Worm (Caenorhabditis elegans) whole organism, L3 larva: ENCODE measurements around the gene sra-27.
A peak's percentile ranks its signal among the peaks of the same experiment; 100 is the strongest.

ENCODE experiments used
- R02D3.7 ChIP-seq: fragments of 150-350 bp; optimal IDR thresholded peaks from 2 replicates; lab custom pipeline; 2014; ENCODE audit warnings: missing biosample characterization, missing genetic modification characterization
- ZK546.5 ChIP-seq: sonication (generic microtip); optimal IDR thresholded peaks from 2 replicates; lab custom pipeline; 2017; ENCODE audit warnings: missing biosample characterization, missing genetic modification characterization
- aly-2 ChIP-seq: fragments of 150-350 bp; optimal IDR thresholded peaks from 2 replicates; lab custom pipeline; 2014; ENCODE audit warnings: missing biosample characterization, missing genetic modification characterization
- ama-1 ChIP-seq: fragments of 150-350 bp; optimal IDR thresholded peaks from 2 replicates; lab custom pipeline; 2018
- ceh-16 ChIP-seq: sonication (generic microtip); optimal IDR thresholded peaks from 2 replicates; lab custom pipeline; 2017; ENCODE audit warnings: missing biosample characterization, missing genetic modification characterization
- ceh-28 ChIP-seq: fragments of 150-350 bp; optimal IDR thresholded peaks from 2 replicates; lab custom pipeline; 2014; ENCODE audit warnings: missing biosample characterization, missing genetic modification reagents, missing genetic modification characterization
- ceh-82 ChIP-seq: fragments of 150-350 bp; optimal IDR thresholded peaks from 2 replicates; lab custom pipeline; 2014; ENCODE audit warnings: missing biosample characterization, missing genetic modification characterization
- ceh-9 ChIP-seq: sonication (generic microtip); optimal IDR thresholded peaks from 2 replicates; lab custom pipeline; 2018; ENCODE audit warnings: missing biosample characterization, missing genetic modification characterization
- egl-5 ChIP-seq: fragments of 150-350 bp; optimal IDR thresholded peaks from 2 replicates; lab custom pipeline; 2017; ENCODE audit warnings: missing biosample characterization, missing genetic modification reagents, missing genetic modification characterization, inconsistent platforms
- elt-1 ChIP-seq: fragments of 150-350 bp; optimal IDR thresholded peaks from 2 replicates; lab custom pipeline; 2014; ENCODE audit warnings: missing biosample characterization, missing genetic modification characterization
- elt-2 ChIP-seq: sonication (generic microtip); optimal IDR thresholded peaks from 2 replicates; lab custom pipeline; 2016; ENCODE audit warnings: missing genetic modification reagents, mild to moderate bottlenecking, missing genetic modification characterization, missing compliant biosample characterization
- elt-3 ChIP-seq, 3 experiments: fragments of 150-350 bp in 1 of 3; sonication (generic microtip) in 2 of 3; optimal IDR thresholded peaks; 2 replicates in 2 of 3; 4 replicates in 1 of 3; lab custom pipeline; 2014 to 2017; ENCODE audit warnings: missing biosample characterization in 3 of 3, missing genetic modification characterization in 3 of 3
- eor-1 ChIP-seq, 2 experiments: fragments of 150-350 bp; optimal IDR thresholded peaks; 2 replicates each; lab custom pipeline; 2014 to 2018; ENCODE audit warnings: missing biosample characterization in 2 of 2, missing genetic modification characterization in 2 of 2
- fkh-10 ChIP-seq: sonication (generic microtip); optimal IDR thresholded peaks from 2 replicates; lab custom pipeline; 2017; ENCODE audit warnings: missing biosample characterization, missing genetic modification reagents, missing genetic modification characterization
- fkh-2 ChIP-seq: fragments of 150-350 bp; optimal IDR thresholded peaks from 2 replicates; lab custom pipeline; 2014; ENCODE audit warnings: missing biosample characterization, missing genetic modification reagents, missing genetic modification characterization
- fos-1 ChIP-seq: fragments of 150-350 bp; optimal IDR thresholded peaks from 2 replicates; lab custom pipeline; 2014; ENCODE audit warnings: missing biosample characterization, missing genetic modification characterization
- hmg-11 ChIP-seq: sonication (generic microtip); optimal IDR thresholded peaks from 2 replicates; lab custom pipeline; 2016; ENCODE audit warnings: missing genetic modification characterization, missing compliant biosample characterization
- jun-1 ChIP-seq: fragments of 150-350 bp; optimal IDR thresholded peaks from 2 replicates; lab custom pipeline; 2014; ENCODE audit warnings: missing biosample characterization, missing genetic modification reagents, missing genetic modification characterization
- lin-15B ChIP-seq: fragments of 150-350 bp; optimal IDR thresholded peaks from 2 replicates; lab custom pipeline; 2014; ENCODE audit warnings: missing biosample characterization, missing genetic modification characterization
- lin-39 ChIP-seq: fragments of 150-350 bp; optimal IDR thresholded peaks from 2 replicates; lab custom pipeline; 2018; ENCODE audit warnings: missing biosample characterization, missing genetic modification reagents, missing genetic modification characterization
- lsy-12 ChIP-seq: sonication (generic microtip); optimal IDR thresholded peaks from 2 replicates; lab custom pipeline; 2016; ENCODE audit warnings: mild to moderate bottlenecking, missing genetic modification characterization, missing compliant biosample characterization
- nfya-1 ChIP-seq: sonication (generic microtip); optimal IDR thresholded peaks from 2 replicates; lab custom pipeline; 2017; ENCODE audit warnings: missing genetic modification characterization, mild to moderate bottlenecking, missing compliant biosample characterization, antibody characterized with exemption, moderate library complexity; ENCODE audit not compliant: insufficient read depth
- nhr-11 ChIP-seq: fragments of 150-350 bp; optimal IDR thresholded peaks from 2 replicates; lab custom pipeline; 2014; ENCODE audit warnings: missing biosample characterization, missing genetic modification characterization
- nhr-23 ChIP-seq: fragments of 150-350 bp; optimal IDR thresholded peaks from 2 replicates; lab custom pipeline; 2014; ENCODE audit warnings: missing biosample characterization, missing genetic modification reagents, missing genetic modification characterization
- nhr-237 ChIP-seq: fragments of 150-350 bp; optimal IDR thresholded peaks from 2 replicates; lab custom pipeline; 2014; ENCODE audit warnings: missing biosample characterization, missing genetic modification characterization
- nhr-25 ChIP-seq: sonication (generic microtip); optimal IDR thresholded peaks from 2 replicates; lab custom pipeline; 2017; ENCODE audit warnings: missing biosample characterization, missing genetic modification characterization
- nhr-43 ChIP-seq: sonication (generic microtip); optimal IDR thresholded peaks from 2 replicates; lab custom pipeline; 2016; ENCODE audit warnings: mild to moderate bottlenecking, missing genetic modification characterization, missing compliant biosample characterization; ENCODE audit not compliant: poor library complexity, severe bottlenecking
- nhr-67 ChIP-seq: fragments of 150-350 bp; optimal IDR thresholded peaks from 2 replicates; lab custom pipeline; 2014; ENCODE audit warnings: missing biosample characterization, missing genetic modification characterization
- nhr-76 ChIP-seq: fragments of 150-350 bp; sonication (generic microtip); optimal IDR thresholded peaks from 5 replicates; lab custom pipeline; 2014; ENCODE audit warnings: missing biosample characterization, missing genetic modification characterization
- nhr-77 ChIP-seq: fragments of 150-350 bp; optimal IDR thresholded peaks from 2 replicates; lab custom pipeline; 2014; ENCODE audit warnings: missing biosample characterization, missing genetic modification characterization
- pha-4 ChIP-seq: fragments of 150-350 bp; optimal IDR thresholded peaks from 2 replicates; lab custom pipeline; 2014; ENCODE audit warnings: missing biosample characterization, missing genetic modification reagents, missing genetic modification characterization
- pqm-1 ChIP-seq: fragments of 150-350 bp; optimal IDR thresholded peaks from 2 replicates; lab custom pipeline; 2017; ENCODE audit warnings: missing biosample characterization, missing genetic modification characterization, inconsistent platforms
- sea-2 ChIP-seq: fragments of 150-350 bp; sonication (generic microtip); optimal IDR thresholded peaks from 4 replicates; lab custom pipeline; 2014; ENCODE audit warnings: missing biosample characterization, missing genetic modification reagents, missing genetic modification characterization
- snpc-4 ChIP-seq: fragments of 150-350 bp; optimal IDR thresholded peaks from 2 replicates; lab custom pipeline; 2014; ENCODE audit warnings: missing biosample characterization, missing genetic modification characterization
- tbx-2 ChIP-seq: sonication (generic microtip); optimal IDR thresholded peaks from 2 replicates; lab custom pipeline; 2016; ENCODE audit warnings: mild to moderate bottlenecking, missing genetic modification characterization, missing compliant biosample characterization
- unc-39 ChIP-seq: sonication (generic microtip); optimal IDR thresholded peaks from 4 replicates; lab custom pipeline; 2017; ENCODE audit warnings: missing biosample characterization, missing genetic modification characterization
- unc-62 ChIP-seq: fragments of 150-350 bp; sonication (generic microtip); optimal IDR thresholded peaks from 4 replicates; lab custom pipeline; 2014; ENCODE audit warnings: missing biosample characterization, missing genetic modification reagents, missing genetic modification characterization
- zag-1 ChIP-seq: fragments of 150-350 bp; optimal IDR thresholded peaks from 2 replicates; lab custom pipeline; 2014; ENCODE audit warnings: missing biosample characterization, missing genetic modification characterization
- ztf-11 ChIP-seq: fragments of 150-350 bp; optimal IDR thresholded peaks from 2 replicates; lab custom pipeline; 2014; ENCODE audit warnings: missing biosample characterization, missing genetic modification characterization
- ztf-4 ChIP-seq: fragments of 150-350 bp; optimal IDR thresholded peaks from 2 replicates; lab custom pipeline; 2014; ENCODE audit warnings: missing biosample characterization, missing genetic modification characterization

The sra-27 gene

ce11 chrII:6554677-6555076 is 14.1 kb upstream of the sra-27 start, which contains the start of gene wrn-1 (continued):
- no peak for TF ChIP-seq lsy-12 (tag; lab: Kevin White, UChicago)
- no peak for TF ChIP-seq nhr-11 (tag; lab: Kevin White, UChicago)

- no peak for TF ChIP-seq nfya-1 (tag; lab: Kevin White, UChicago)
- TF ChIP-seq hmg-11 = no peak
- peak; percentile 43 for TF ChIP-seq ama-1
- peak; percentile 43 for TF ChIP-seq pha-4
- no peak for TF ChIP-seq fkh-10 (GFP tag; lab: Kevin White, UChicago)
These were observed 9.9 kb upstream of the sra-27 start for ce11 chrII:6558887-6559286.

DNA sequence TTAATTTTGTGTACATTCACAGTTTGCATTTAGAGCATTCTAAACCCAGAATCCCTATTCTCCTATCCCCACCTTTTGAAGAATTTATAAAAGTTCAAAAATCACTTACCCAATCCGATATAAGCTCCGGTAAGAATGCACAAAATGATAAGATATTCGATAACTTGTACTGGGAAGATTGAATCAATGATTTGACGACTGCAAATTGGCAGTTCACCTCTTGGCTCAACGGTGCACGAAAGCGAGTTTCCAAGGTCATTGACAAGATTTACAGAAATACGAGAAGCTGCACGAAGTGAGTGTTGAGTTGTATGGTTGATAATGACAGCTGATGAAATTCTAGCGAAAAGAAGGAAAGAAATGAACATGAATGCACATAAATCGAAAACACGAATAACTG is 8.5 kb upstream of the sra-27 start:
- TF ChIP-seq nhr-76 = no peak
- TF ChIP-seq pha-4 = no peak
- TF ChIP-seq lsy-12 (tag; lab: Kevin White, UChicago) = no peak
- TF ChIP-seq ama-1 = no peak
- no peak for TF ChIP-seq pqm-1 (tag; lab: Kevin White, UChicago)
- no peak for TF ChIP-seq egl-5 (tag; lab: Kevin White, UChicago)
- TF ChIP-seq ceh-82 = no peak
- no peak for TF ChIP-seq fkh-10 (GFP tag; lab: Kevin White, UChicago)

ce11 chrII:6561300-6561699 is 7.5 kb upstream of the sra-27 start, which contains the start of gene F18C5.10:
TSS of gene F18C5.10 (minus strand) at chrII:6561444.
- TF ChIP-seq lin-39 (peak; percentile 6), ZK546.5 (no peak), jun-1 (no peak), ama-1 (peak; percentile 12), hmg-11 (no peak), egl-5 (tag; lab: Kevin White, UChicago) (peak; percentile 38), pha-4 (peak; percentile 28), nhr-77 (tag; lab: Kevin White, UChicago) (no peak)

- no peak for TF ChIP-seq ztf-4 (tag; lab: Kevin White, UChicago)
- peak; percentile 85 for TF ChIP-seq nhr-25
- TF ChIP-seq nhr-76 = no peak
- peak; percentile 5 for TF ChIP-seq jun-1
- peak in 1 of 3 experiments; percentile 45 for TF ChIP-seq elt-3 (tag; optimal IDR thresholded peaks at IDR 0.05; lab: Kevin White, UChicago)
- TF ChIP-seq ama-1 = peak; percentile 46
- TF ChIP-seq nhr-23 (tag; lab: Kevin White, UChicago) = peak; percentile 64
- TF ChIP-seq ceh-28 (tag; lab: Kevin White, UChicago) = no peak
- peak; percentile 32 for TF ChIP-seq nhr-43 (tag; lab: Kevin White, UChicago)
- TF ChIP-seq egl-5 (tag; lab: Kevin White, UChicago) = peak; percentile 68
- no peak for TF ChIP-seq sea-2 (GFP tag; lab: Kevin White, UChicago)
- TF ChIP-seq pha-4 = peak; percentile 63
These were observed 6.5 kb upstream of the sra-27 start for ce11 chrII:6562203-6562867.

DNA sequence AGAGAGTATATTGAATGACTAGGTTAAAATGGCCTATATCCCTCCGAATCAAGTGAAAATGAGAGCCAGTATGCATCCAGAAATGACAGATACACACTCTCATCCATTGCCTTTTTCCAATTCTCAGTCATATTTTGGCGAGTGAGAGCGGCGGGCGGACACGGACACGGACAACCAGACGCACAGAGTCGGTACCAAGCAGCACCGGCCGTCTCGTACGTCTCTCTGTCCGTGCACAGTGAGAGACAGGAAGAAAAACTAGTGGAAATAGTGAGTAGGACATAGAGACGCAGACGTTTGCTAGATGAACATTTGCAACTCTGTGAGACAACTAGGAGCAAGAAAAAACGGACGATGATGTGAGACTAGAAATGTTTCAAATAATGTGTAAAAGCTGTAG is 5.6 kb upstream of the sra-27 start:
- TF ChIP-seq snpc-4 (tag; lab: Kevin White, UChicago) (peak; percentile 67), elt-2 (peak; percentile 3), elt-1 (no peak), nfya-1 (tag; lab: Kevin White, UChicago) (peak; percentile 55), nhr-76 (no peak), hmg-11 (peak; percentile 55), lin-39 (peak; percentile 70), lin-15B (tag; lab: Kevin White, UChicago) (peak; percentile 16), zag-1 (tag; lab: Kevin White, UChicago) (no peak), ceh-28 (tag; lab: Kevin White, UChicago) (peak; percentile 21)

DNA sequence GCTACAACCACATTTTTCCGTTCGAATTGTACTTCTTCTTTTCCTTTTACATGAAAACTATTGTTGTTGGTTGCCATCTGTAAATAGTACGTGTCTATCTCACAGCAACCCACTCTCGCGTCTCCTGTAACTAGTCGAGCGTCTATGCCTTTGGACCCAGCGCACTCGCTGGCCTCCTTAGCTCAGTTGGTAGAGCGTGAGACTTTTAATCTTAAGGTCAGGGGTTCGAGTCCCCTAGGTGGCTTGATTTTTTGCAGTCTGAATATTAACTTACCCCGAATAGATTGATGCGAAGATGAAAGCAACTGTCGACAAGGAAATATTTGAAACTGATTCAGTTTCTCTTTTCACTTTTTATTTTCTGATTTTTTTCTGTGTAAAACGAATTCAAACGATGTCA is 3.7 kb upstream of the sra-27 start, which contains the start of gene mpz-3:
Gene mpz-3, minus strand, starts transcription at position 320 of the 400 bp plus-strand sequence.
- no peak for TF ChIP-seq nhr-67 (tag; lab: Kevin White, UChicago)
- no peak for TF ChIP-seq nhr-23 (tag; lab: Kevin White, UChicago)
- TF ChIP-seq ZK546.5 = no peak
- TF ChIP-seq ztf-11 (tag; lab: Kevin White, UChicago) = no peak
- no peak for TF ChIP-seq ceh-9 (tag; lab: Kevin White, UChicago)
- no peak for TF ChIP-seq aly-2
- TF ChIP-seq hmg-11 = no peak
- no peak for TF ChIP-seq unc-39 (tag; lab: Kevin White, UChicago)
- TF ChIP-seq R02D3.7 (tag; lab: Kevin White, UChicago) = no peak
- TF ChIP-seq eor-1 (tag; optimal IDR thresholded peaks at IDR 0.05; lab: Kevin White, UChicago) = no peak
- no peak for TF ChIP-seq ceh-82
- no peak for TF ChIP-seq nhr-25
- no peak for TF ChIP-seq fos-1
- no peak for TF ChIP-seq elt-1
- TF ChIP-seq ceh-16 (tag; lab: Kevin White, UChicago) = no peak
- TF ChIP-seq fkh-2 (tag; lab: Kevin White, UChicago) = no peak
- no peak for TF ChIP-seq unc-62 (GFP tag; lab: Kevin White, UChicago)
- TF ChIP-seq nhr-237 (tag; lab: Kevin White, UChicago) = no peak
- peak; percentile 17 for TF ChIP-seq elt-2
- no peak for TF ChIP-seq ztf-4 (tag; lab: Kevin White, UChicago)
- peak; percentile 8 for TF ChIP-seq tbx-2 (tag; lab: Kevin White, UChicago)
- TF ChIP-seq nhr-11 (tag; lab: Kevin White, UChicago) = no peak
